Fruit fly (Drosophila melanogaster) whole organism, embryonic: Measurements from ENCODE around the gene Rab3GAP1.
A peak's percentile ranks its signal among the peaks of the same experiment; 100 is the strongest.

ENCODE experiments used
- ATbp ChIP-seq: fragments of 200-800 bp; sonication (Bioruptor generic); optimal IDR thresholded peaks from 2 replicates; lab custom pipeline; 2017; ENCODE audit warnings: missing biosample characterization, mild to moderate bottlenecking, missing genetic modification characterization, missing genetic modification reagents
- BtbVII ChIP-seq: fragments of 200-800 bp; sonication (Bioruptor generic); optimal IDR thresholded peaks from 3 replicates; lab custom pipeline; 2017; ENCODE audit warnings: missing biosample characterization, mild to moderate bottlenecking, missing genetic modification characterization
- CG10543 ChIP-seq: fragments of 200-800 bp; sonication (Bioruptor generic); optimal IDR thresholded peaks from 3 replicates; lab custom pipeline; 2017; ENCODE audit warnings: missing biosample characterization, mild to moderate bottlenecking, missing genetic modification characterization, moderate library complexity
- CG12236 ChIP-seq: fragments of 200-800 bp; sonication (Bioruptor generic); optimal IDR thresholded peaks from 2 replicates; lab custom pipeline; 2016; ENCODE audit warnings: missing biosample characterization, missing genetic modification characterization
- CG14014 ChIP-seq: fragments of 200-800 bp; sonication (Bioruptor generic); IDR thresholded peaks from 2 replicates; pipeline ENCODE4 v1.3.6; 2022; ENCODE audit warnings: missing biosample characterization, missing genetic modification characterization
- CG15011 ChIP-seq: fragments of 200-800 bp; sonication (Bioruptor generic); optimal IDR thresholded peaks from 3 replicates; lab custom pipeline; 2018; ENCODE audit warnings: missing biosample characterization, mild to moderate bottlenecking, missing genetic modification characterization
- CG15269 ChIP-seq: fragments of 200-800 bp; sonication (Bioruptor generic); optimal IDR thresholded peaks from 2 replicates; lab custom pipeline; 2018; ENCODE audit warnings: missing biosample characterization, mild to moderate bottlenecking, missing genetic modification characterization, moderate library complexity
- CG15601 ChIP-seq: fragments of 200-800 bp; sonication (Bioruptor generic); optimal IDR thresholded peaks from 3 replicates; lab custom pipeline; 2019; ENCODE audit warnings: missing biosample characterization, mild to moderate bottlenecking, missing genetic modification characterization, moderate library complexity
- CG16779 ChIP-seq: fragments of 200-800 bp; sonication (Bioruptor generic); IDR thresholded peaks from 2 replicates; pipeline ENCODE4 v1.3.6; 2022; ENCODE audit warnings: missing biosample characterization, missing genetic modification characterization
- CG17328 ChIP-seq: fragments of 200-800 bp; sonication (Bioruptor generic); IDR thresholded peaks from 2 replicates; pipeline ENCODE4 v1.3.6; 2022; ENCODE audit warnings: missing biosample characterization, missing genetic modification characterization
- CG17359 ChIP-seq: fragments of 200-800 bp; sonication (Bioruptor generic); optimal IDR thresholded peaks from 3 replicates; lab custom pipeline; 2018; ENCODE audit warnings: missing biosample characterization, mild to moderate bottlenecking, missing genetic modification characterization, moderate library complexity
- CG1792 ChIP-seq: fragments of 200-800 bp; sonication (Bioruptor generic); optimal IDR thresholded peaks from 2 replicates; lab custom pipeline; 2016; ENCODE audit warnings: missing biosample characterization, missing genetic modification characterization
- CG18011 ChIP-seq: fragments of 200-800 bp; sonication (Bioruptor generic); optimal IDR thresholded peaks from 2 replicates; lab custom pipeline; 2017; ENCODE audit warnings: missing biosample characterization, missing genetic modification characterization, mild to moderate bottlenecking, moderate library complexity, missing genotype
- CG18476 ChIP-seq: fragments of 200-800 bp; sonication (Bioruptor generic); optimal IDR thresholded peaks from 2 replicates; lab custom pipeline; 2016; ENCODE audit warnings: missing biosample characterization, mild to moderate bottlenecking, missing genetic modification characterization
- CG2116 ChIP-seq: fragments of 200-800 bp; sonication (Bioruptor generic); optimal IDR thresholded peaks from 3 replicates; lab custom pipeline; 2018; ENCODE audit warnings: missing biosample characterization, mild to moderate bottlenecking, missing genetic modification characterization
- CG2875 ChIP-seq: fragments of 200-800 bp; sonication (Bioruptor generic); optimal IDR thresholded peaks from 2 replicates; lab custom pipeline; 2017; ENCODE audit warnings: missing biosample characterization, mild to moderate bottlenecking, missing genetic modification characterization, missing genetic modification reagents
- CG3838 ChIP-seq: fragments of 200-800 bp; sonication (Bioruptor generic); optimal IDR thresholded peaks from 3 replicates; lab custom pipeline; 2016; ENCODE audit warnings: missing biosample characterization, missing genetic modification characterization
- CG6654 ChIP-seq: fragments of 200-800 bp; sonication (Bioruptor generic); optimal IDR thresholded peaks from 2 replicates; lab custom pipeline; 2017; ENCODE audit warnings: missing biosample characterization, mild to moderate bottlenecking, missing genetic modification characterization
- CG6689 ChIP-seq: fragments of 200-800 bp; sonication (Bioruptor generic); IDR thresholded peaks from 2 replicates; pipeline ENCODE4 v1.3.6; 2022; ENCODE audit warnings: missing biosample characterization, missing genetic modification characterization
- CG7556 ChIP-seq: fragments of 200-800 bp; sonication (Bioruptor generic); optimal IDR thresholded peaks from 2 replicates; lab custom pipeline; 2017; ENCODE audit warnings: missing biosample characterization, mild to moderate bottlenecking, missing genetic modification characterization
- CG7745 ChIP-seq: fragments of 200-800 bp; sonication (Bioruptor generic); optimal IDR thresholded peaks from 2 replicates; lab custom pipeline; 2018; ENCODE audit warnings: missing biosample characterization, mild to moderate bottlenecking, missing genetic modification characterization, moderate library complexity
- CG7839 ChIP-seq: fragments of 200-800 bp; sonication (Bioruptor generic); optimal IDR thresholded peaks from 3 replicates; lab custom pipeline; 2018; ENCODE audit warnings: missing biosample characterization, mild to moderate bottlenecking, missing genetic modification characterization, moderate library complexity
- CG8944 ChIP-seq: fragments of 200-800 bp; sonication (Bioruptor generic); optimal IDR thresholded peaks from 3 replicates; lab custom pipeline; 2016; ENCODE audit warnings: missing biosample characterization, missing genetic modification characterization
- CG9609 ChIP-seq: fragments of 200-800 bp; sonication (Bioruptor generic); optimal IDR thresholded peaks from 3 replicates; lab custom pipeline; 2016; ENCODE audit warnings: missing biosample characterization, missing genetic modification characterization
- CG9932 ChIP-seq: fragments of 200-800 bp; sonication (Bioruptor generic); IDR thresholded peaks from 2 replicates; pipeline ENCODE4 v1.3.6; 2022; ENCODE audit warnings: missing biosample characterization, missing genetic modification characterization
- Dbx ChIP-seq: fragments of 200-800 bp; sonication (Bioruptor generic); IDR thresholded peaks from 3 replicates; pipeline ENCODE4 v1.3.6; 2022; ENCODE audit warnings: missing biosample characterization, missing genetic modification characterization
- Drgx ChIP-seq: fragments of 200-800 bp; sonication (Bioruptor generic); IDR thresholded peaks from 2 replicates; pipeline ENCODE4 v1.3.6; 2022; ENCODE audit warnings: missing biosample characterization, missing genetic modification characterization
- Eip74EF ChIP-seq, 2 experiments: fragments of 200-800 bp in 1 of 2; fragments of >200 bp in 1 of 2; sonication (Bioruptor generic) in 1 of 2; optimal IDR thresholded peaks; 2 replicates each; lab custom pipeline; 2017 to 2019; ENCODE audit warnings: missing biosample characterization in 2 of 2, missing genetic modification characterization in 2 of 2, mild to moderate bottlenecking in 1 of 2, moderate library complexity in 1 of 2
- HLHmδ ChIP-seq: fragments of 200-800 bp; sonication (Bioruptor generic); optimal IDR thresholded peaks from 2 replicates; lab custom pipeline; 2018; ENCODE audit warnings: missing biosample characterization, mild to moderate bottlenecking, missing genetic modification characterization, moderate library complexity
- Hr51 ChIP-seq, 2 experiments: fragments of 200-800 bp; sonication (Bioruptor generic); optimal IDR thresholded peaks; 2 replicates in 1 of 2; 3 replicates in 1 of 2; lab custom pipeline; 2016 to 2018; ENCODE audit warnings: missing biosample characterization in 2 of 2, missing genetic modification characterization in 2 of 2, mild to moderate bottlenecking in 1 of 2, moderate library complexity in 1 of 2
- Neu2 ChIP-seq: fragments of 200-800 bp; sonication (Bioruptor generic); optimal IDR thresholded peaks from 3 replicates; lab custom pipeline; 2016; ENCODE audit warnings: missing biosample characterization, missing genetic modification characterization, borderline replicate concordance
- PHDP ChIP-seq: fragments of 200-800 bp; sonication (Bioruptor generic); optimal IDR thresholded peaks from 3 replicates; lab custom pipeline; 2018; ENCODE audit warnings: missing biosample characterization, mild to moderate bottlenecking, missing genetic modification characterization, moderate library complexity
- Rx ChIP-seq: fragments of 200-800 bp; sonication (Bioruptor generic); IDR thresholded peaks from 2 replicates; pipeline ENCODE4 v1.3.6; 2022; ENCODE audit warnings: missing biosample characterization, missing genetic modification characterization
- Sox102F ChIP-seq: fragments of 200-800 bp; sonication (Bioruptor generic); optimal IDR thresholded peaks from 2 replicates; lab custom pipeline; 2018; ENCODE audit warnings: missing biosample characterization, mild to moderate bottlenecking, missing genetic modification characterization, moderate library complexity
- az2 ChIP-seq: fragments of 200-800 bp; sonication (Bioruptor generic); optimal IDR thresholded peaks from 3 replicates; lab custom pipeline; 2016; ENCODE audit warnings: missing biosample characterization, missing genetic modification characterization
- br ChIP-seq: fragments of >200 bp; optimal IDR thresholded peaks from 2 replicates; lab custom pipeline; 2017
- corto ChIP-seq: fragments of 200-800 bp; sonication (Bioruptor generic); optimal IDR thresholded peaks from 2 replicates; lab custom pipeline; 2016; ENCODE audit warnings: missing biosample characterization, mild to moderate bottlenecking, missing genetic modification characterization, moderate library complexity
- dan ChIP-seq: fragments of 200-800 bp; sonication (Bioruptor generic); IDR thresholded peaks from 2 replicates; pipeline ENCODE4 v1.3.6; 2022; ENCODE audit warnings: missing biosample characterization, missing genetic modification characterization
- dpn ChIP-seq, 2 experiments: fragments of 200-800 bp; sonication (Bioruptor generic); optimal IDR thresholded peaks; 3 replicates each; lab custom pipeline; 2016; ENCODE audit warnings: missing biosample characterization in 2 of 2, missing genetic modification characterization in 2 of 2
- ems ChIP-seq: fragments of 200-800 bp; sonication (Bioruptor generic); optimal IDR thresholded peaks from 3 replicates; lab custom pipeline; 2016; ENCODE audit warnings: missing biosample characterization, missing genetic modification characterization
- en ChIP-seq: fragments of 200-800 bp; sonication (Bioruptor generic); optimal IDR thresholded peaks from 2 replicates; lab custom pipeline; 2016; ENCODE audit warnings: missing biosample characterization, missing genetic modification characterization
- fd64A ChIP-seq: fragments of 200-800 bp; sonication (Bioruptor generic); optimal IDR thresholded peaks from 3 replicates; lab custom pipeline; 2018; ENCODE audit warnings: missing biosample characterization, mild to moderate bottlenecking, missing genetic modification characterization
- grn ChIP-seq: fragments of 200-800 bp; sonication (Bioruptor generic); optimal IDR thresholded peaks from 3 replicates; lab custom pipeline; 2017; ENCODE audit warnings: missing biosample characterization, missing genetic modification characterization
- gsb-n ChIP-seq: fragments of 200-800 bp; sonication (Bioruptor generic); optimal IDR thresholded peaks from 3 replicates; lab custom pipeline; 2018; ENCODE audit warnings: missing biosample characterization, mild to moderate bottlenecking, missing genetic modification characterization
- h ChIP-seq: fragments of >200 bp; optimal IDR thresholded peaks from 2 replicates; lab custom pipeline; 2017
- jigr1 ChIP-seq: fragments of 200-800 bp; sonication (Bioruptor generic); IDR thresholded peaks from 3 replicates; pipeline ENCODE4 v1.3.6; 2022; ENCODE audit warnings: missing biosample characterization, missing genetic modification characterization
- psq ChIP-seq: fragments of 200-800 bp; sonication (Bioruptor generic); optimal IDR thresholded peaks from 2 replicates; lab custom pipeline; 2017; ENCODE audit warnings: missing biosample characterization, missing genetic modification characterization
- pzg ChIP-seq: fragments of 200-800 bp; sonication (Bioruptor generic); optimal IDR thresholded peaks from 3 replicates; lab custom pipeline; 2018; ENCODE audit warnings: missing biosample characterization, mild to moderate bottlenecking, missing genetic modification characterization, moderate library complexity
- salm ChIP-seq: fragments of 200-800 bp; sonication (Bioruptor generic); optimal IDR thresholded peaks from 2 replicates; lab custom pipeline; 2018; ENCODE audit warnings: missing biosample characterization, mild to moderate bottlenecking, missing genetic modification characterization
- sim ChIP-seq: fragments of 200-800 bp; sonication (Bioruptor generic); IDR thresholded peaks from 2 replicates; pipeline ENCODE4 v1.3.6; 2022; ENCODE audit warnings: missing biosample characterization, missing genetic modification characterization
- wor ChIP-seq: fragments of 200-800 bp; sonication (Bioruptor generic); IDR thresholded peaks from 2 replicates; pipeline ENCODE4 v1.3.6; 2022; ENCODE audit warnings: missing biosample characterization, missing genetic modification characterization
- yki ChIP-seq: fragments of >200 bp; optimal IDR thresholded peaks from 3 replicates; lab custom pipeline; 2018

Rab3GAP1 gene

dm6 chr2L:1624750-1625149 is 13.8 kb upstream of the Rab3GAP1 start (continued):
- TF ChIP-seq CG14014 (peak; percentile 90), CG15269 (tag; lab: Kevin White, UChicago) (peak; percentile 78), dpn (GFP tag; optimal IDR thresholded peaks at IDR 0.05; lab: Kevin White, UChicago) (peak; percentile 71 to 79), dan (GFP tag; lab: Robert Waterston, UW) (no peak), yki (lab: Kevin White, UChicago) (no peak), CG17328 (GFP tag; lab: Robert Waterston, UW) (peak; percentile 85), HLHmδ (GFP tag; lab: Kevin White, UChicago) (no peak), CG15011 (GFP tag; lab: Kevin White, UChicago) (peak; percentile 46), salm (tag; lab: Kevin White, UChicago) (peak; percentile 13), CG18476 (GFP tag; lab: Kevin White, UChicago) (peak; percentile 93), CG6654 (peak; percentile 33), az2 (GFP tag; lab: Kevin White, UChicago) (peak; percentile 64), jigr1 (GFP tag; lab: Robert Waterston, UW) (peak; percentile 70), Hr51 (GFP tag; optimal IDR thresholded peaks at IDR 0.05; lab: Kevin White, UChicago) (peak; percentile 17 to 70), CG7745 (tag; lab: Kevin White, UChicago) (no peak), fd64A (no peak), Dbx (GFP tag; lab: Robert Waterston, UW) (peak; percentile 90), CG15601 (peak; percentile 5), CG1792 (GFP tag; lab: Kevin White, UChicago) (peak; percentile 80), Rx (GFP tag; lab: Robert Waterston, UW) (peak; percentile 77), CG6689 (peak; percentile 84), Drgx (GFP tag; lab: Robert Waterston, UW) (no peak), ATbp (peak; percentile 78), CG3838 (GFP tag; lab: Kevin White, UChicago) (peak; percentile 16), pzg (GFP tag; lab: Kevin White, UChicago) (no peak), CG12236 (GFP tag; lab: Kevin White, UChicago) (no peak), ems (GFP tag; lab: Kevin White, UChicago) (peak; percentile 37), CG9932 (GFP tag; lab: Robert Waterston, UW) (peak; percentile 90), en (GFP tag; lab: Kevin White, UChicago) (peak; percentile 3), wor (GFP tag; lab: Robert Waterston, UW) (peak; percentile 73), br (lab: Kevin White, UChicago) (no peak), CG8944 (peak; percentile 75), grn (GFP tag; lab: Kevin White, UChicago) (no peak), Eip74EF (GFP tag; optimal IDR thresholded peaks at IDR 0.05; lab: Kevin White, UChicago) (peak in 1 of 2 experiments; percentile 43), CG9609 (GFP tag; lab: Kevin White, UChicago) (peak; percentile 67), CG7839 (tag; lab: Kevin White, UChicago) (peak; percentile 83), CG2875 (GFP tag; lab: Kevin White, UChicago) (peak; percentile 47), CG2116 (GFP tag; lab: Kevin White, UChicago) (peak; percentile 14), Neu2 (GFP tag; lab: Kevin White, UChicago) (no peak), BtbVII (GFP tag; lab: Kevin White, UChicago) (peak; percentile 60), CG18011 (GFP tag; lab: Kevin White, UChicago) (peak; percentile 8), corto (GFP tag; lab: Kevin White, UChicago) (no peak), PHDP (tag; lab: Kevin White, UChicago) (peak; percentile 76), CG7556 (peak; percentile 84), h (no peak), Sox102F (peak; percentile 78), CG16779 (GFP tag; lab: Robert Waterston, UW) (peak; percentile 47; the same call in 1 of the 2 replicates), sim (GFP tag; lab: Robert Waterston, UW) (0 out of 2 replicates have a peak, but pooled peaks have one; percentile 40), CG10543 (peak; percentile 57), psq (GFP tag; lab: Kevin White, UChicago) (peak; percentile 23), CG17359 (tag; lab: Kevin White, UChicago) (peak; percentile 77), gsb-n (tag; lab: Kevin White, UChicago) (no peak)
